Worm (Caenorhabditis elegans) whole organism, L2 larva: ENCODE data around the gene T13C5.3.

ENCODE experiments used
- F13H6.1 ChIP-seq: sonication (generic microtip); optimal IDR thresholded peaks from 2 replicates; lab custom pipeline; 2016; ENCODE audit warnings: missing genetic modification characterization, missing compliant biosample characterization
- R02D3.7 ChIP-seq: fragments of 150-350 bp; optimal IDR thresholded peaks from 2 replicates; lab custom pipeline; 2014; ENCODE audit warnings: missing biosample characterization, missing genetic modification characterization
- Y55F3AM.14 ChIP-seq: fragments of 200-800 bp; sonication (Bioruptor generic); optimal IDR thresholded peaks from 2 replicates; lab custom pipeline; 2018; ENCODE audit warnings: mild to moderate bottlenecking, missing genetic modification characterization, missing compliant biosample characterization
- ZK546.5 ChIP-seq: sonication (generic microtip); optimal IDR thresholded peaks from 2 replicates; lab custom pipeline; 2017; ENCODE audit warnings: missing biosample characterization, missing genetic modification characterization
- alr-1 ChIP-seq: fragments of 150-350 bp; optimal IDR thresholded peaks from 2 replicates; lab custom pipeline; 2014; ENCODE audit warnings: missing biosample characterization, missing genetic modification characterization
- aly-2 ChIP-seq: fragments of 150-350 bp; optimal IDR thresholded peaks from 2 replicates; lab custom pipeline; 2014; ENCODE audit warnings: missing biosample characterization, missing genetic modification characterization
- ama-1 ChIP-seq: fragments of 150-350 bp; optimal IDR thresholded peaks from 2 replicates; lab custom pipeline; 2018; ENCODE audit warnings: inconsistent platforms
- blmp-1 ChIP-seq: sonication (generic microtip); optimal IDR thresholded peaks from 2 replicates; lab custom pipeline; 2017; ENCODE audit warnings: missing genetic modification characterization, mild to moderate bottlenecking, missing compliant biosample characterization, antibody characterized with exemption, moderate library complexity; ENCODE audit not compliant: insufficient read depth
- ceh-16 ChIP-seq: fragments of 150-350 bp; optimal IDR thresholded peaks from 2 replicates; lab custom pipeline; 2014; ENCODE audit warnings: missing biosample characterization, missing genetic modification characterization
- crh-2 ChIP-seq: sonication (generic microtip); optimal IDR thresholded peaks from 2 replicates; lab custom pipeline; 2017; ENCODE audit warnings: missing biosample characterization, missing genetic modification characterization
- dmd-4 ChIP-seq: sonication (generic microtip); optimal IDR thresholded peaks from 2 replicates; lab custom pipeline; 2017; ENCODE audit warnings: missing biosample characterization, missing genetic modification characterization
- egl-27 ChIP-seq: sonication (generic microtip); optimal IDR thresholded peaks from 3 replicates; lab custom pipeline; 2017; ENCODE audit warnings: missing biosample characterization, missing genetic modification reagents, missing genetic modification characterization
- elt-1 ChIP-seq: fragments of 150-350 bp; optimal IDR thresholded peaks from 2 replicates; lab custom pipeline; 2014; ENCODE audit warnings: missing biosample characterization, missing genetic modification characterization
- fos-1 ChIP-seq: fragments of 150-350 bp; optimal IDR thresholded peaks from 2 replicates; lab custom pipeline; 2014; ENCODE audit warnings: missing biosample characterization, missing genetic modification characterization
- gmeb-1 ChIP-seq: fragments of 150-350 bp; optimal IDR thresholded peaks from 2 replicates; lab custom pipeline; 2014; ENCODE audit warnings: missing biosample characterization, missing genetic modification characterization
- lin-39 ChIP-seq: fragments of 150-350 bp; optimal IDR thresholded peaks from 2 replicates; lab custom pipeline; 2014; ENCODE audit warnings: missing biosample characterization, missing genetic modification reagents, missing genetic modification characterization
- mab-5 ChIP-seq: fragments of 150-350 bp; optimal IDR thresholded peaks from 2 replicates; lab custom pipeline; 2014; ENCODE audit warnings: missing biosample characterization, missing genetic modification characterization
- mdl-1 ChIP-seq, 2 experiments: fragments of 150-350 bp in 1 of 2; sonication (generic microtip) in 1 of 2; optimal IDR thresholded peaks; 2 replicates each; lab custom pipeline; 2017; ENCODE audit warnings: missing biosample characterization in 2 of 2, missing genetic modification characterization in 2 of 2
- nhr-10 ChIP-seq: sonication (generic microtip); optimal IDR thresholded peaks from 2 replicates; lab custom pipeline; 2017; ENCODE audit warnings: missing biosample characterization, missing genetic modification characterization
- nhr-12 ChIP-seq: fragments of 150-350 bp; optimal IDR thresholded peaks from 2 replicates; lab custom pipeline; 2014; ENCODE audit warnings: missing biosample characterization, missing genetic modification characterization
- nhr-129 ChIP-seq: fragments of 150-350 bp; optimal IDR thresholded peaks from 2 replicates; lab custom pipeline; 2014; ENCODE audit warnings: missing biosample characterization, missing genetic modification characterization
- nhr-21 ChIP-seq: fragments of 150-350 bp; optimal IDR thresholded peaks from 2 replicates; lab custom pipeline; 2014; ENCODE audit warnings: missing biosample characterization, missing genetic modification characterization
- nhr-23 ChIP-seq: fragments of 150-350 bp; optimal IDR thresholded peaks from 2 replicates; lab custom pipeline; 2014; ENCODE audit warnings: missing biosample characterization, missing genetic modification reagents, missing genetic modification characterization
- nhr-237 ChIP-seq: fragments of 150-350 bp; optimal IDR thresholded peaks from 2 replicates; lab custom pipeline; 2014; ENCODE audit warnings: missing biosample characterization, missing genetic modification characterization
- nhr-6 ChIP-seq: fragments of 150-350 bp; optimal IDR thresholded peaks from 2 replicates; lab custom pipeline; 2014; ENCODE audit warnings: missing biosample characterization, missing genetic modification characterization
- nhr-77 ChIP-seq: fragments of 150-350 bp; optimal IDR thresholded peaks from 2 replicates; lab custom pipeline; 2014; ENCODE audit warnings: missing biosample characterization, missing genetic modification characterization
- peb-1 ChIP-seq: fragments of 150-350 bp; optimal IDR thresholded peaks from 2 replicates; lab custom pipeline; 2014; ENCODE audit warnings: missing biosample characterization, missing genetic modification characterization
- skn-1 ChIP-seq: sonication (generic microtip); optimal IDR thresholded peaks from 2 replicates; lab custom pipeline; 2017; ENCODE audit warnings: missing biosample characterization, missing genetic modification characterization
- sma-9 ChIP-seq, 2 experiments: fragments of 150-350 bp in 1 of 2; sonication (generic microtip) in 1 of 2; optimal IDR thresholded peaks; 2 replicates each; lab custom pipeline; 2014 to 2016; ENCODE audit warnings: missing genetic modification characterization in 2 of 2, mild to moderate bottlenecking in 1 of 2, missing biosample characterization in 1 of 2, missing compliant biosample characterization in 1 of 2, missing genetic modification reagents in 1 of 2, moderate library complexity in 1 of 2
- snpc-4 ChIP-seq: fragments of 150-350 bp; optimal IDR thresholded peaks from 2 replicates; lab custom pipeline; 2014; ENCODE audit warnings: missing biosample characterization, missing genetic modification characterization
- unc-55 ChIP-seq: fragments of 150-350 bp; sonication (generic microtip); optimal IDR thresholded peaks from 3 replicates; lab custom pipeline; 2014; ENCODE audit warnings: missing biosample characterization, missing genetic modification reagents, missing genetic modification characterization
- unc-62 ChIP-seq: fragments of 150-350 bp; optimal IDR thresholded peaks from 2 replicates; lab custom pipeline; 2014; ENCODE audit warnings: missing biosample characterization, missing genetic modification reagents, missing genetic modification characterization
- zag-1 ChIP-seq: fragments of 150-350 bp; optimal IDR thresholded peaks from 2 replicates; lab custom pipeline; 2014; ENCODE audit warnings: missing biosample characterization, missing genetic modification characterization
- ztf-1 ChIP-seq: fragments of 200-800 bp; sonication (Bioruptor generic); conservative IDR thresholded peaks from 2 replicates; pipeline ENCODE4 v1.3.6; 2022; ENCODE audit warnings: missing genetic modification characterization, missing compliant biosample characterization
- ztf-11 ChIP-seq: sonication (generic microtip); optimal IDR thresholded peaks from 2 replicates; lab custom pipeline; 2017; ENCODE audit warnings: missing biosample characterization, missing genetic modification characterization

Gene T13C5.3

ce11 chrX:6159562-6159961, 18.8 kb upstream of the T13C5.3 start:
- TF ChIP-seq R02D3.7 (no peak), gmeb-1 (tag; lab: Kevin White, UChicago) (no peak), nhr-129 (tag; lab: Kevin White, UChicago) (no peak), nhr-21 (no peak)
- TF ChIP-seq, all 48 proteins: peak for 0

- TF ChIP-seq elt-1 (tag; lab: Kevin White, UChicago) = no peak
- no peak for TF ChIP-seq sma-9 (GFP tag; optimal IDR thresholded peaks at IDR 0.05; lab: Kevin White, UChicago)
- TF ChIP-seq sma-9 (tag; optimal IDR thresholded peaks at IDR 0.05; lab: Kevin White, UChicago) = no peak
- TF ChIP-seq alr-1 (tag; lab: Kevin White, UChicago) = no peak
- no peak for TF ChIP-seq lin-39
- TF ChIP-seq skn-1 (tag; lab: Kevin White, UChicago) = no peak
- TF ChIP-seq crh-2 (tag; lab: Kevin White, UChicago) = no peak
- no peak for TF ChIP-seq ceh-16
- no peak for TF ChIP-seq nhr-237 (tag; lab: Kevin White, UChicago)
- no peak for TF ChIP-seq peb-1
- no peak for TF ChIP-seq zag-1
- no peak for TF ChIP-seq snpc-4
- TF ChIP-seq mab-5 (tag; lab: Kevin White, UChicago) = no peak
- TF ChIP-seq F13H6.1 (tag; lab: Kevin White, UChicago) = no peak
- TF ChIP-seq ztf-1 (GFP tag; lab: Robert Waterston, UW) = no peak
- TF ChIP-seq fos-1 (tag; lab: Kevin White, UChicago) = no peak
- TF ChIP-seq ZK546.5 = no peak
- TF ChIP-seq nhr-23 (tag; lab: Kevin White, UChicago) = no peak
- TF ChIP-seq nhr-12 (tag; lab: Kevin White, UChicago) = no peak
- no peak for TF ChIP-seq nhr-6 (tag; lab: Kevin White, UChicago)
Measured at ce11 chrX:6160427-6160826, 17.9 kb upstream of the T13C5.3 start, which contains the start of gene odd-2. odd-2 (minus strand) TSS chrX:6160527.

ce11 chrX:6162037-6162436, 16.3 kb upstream of the T13C5.3 start:
- no peak for TF ChIP-seq unc-62
- no peak for TF ChIP-seq blmp-1 (tag; lab: Kevin White, UChicago)
- TF ChIP-seq skn-1 (tag; lab: Kevin White, UChicago) = no peak
- no peak for TF ChIP-seq zag-1
- TF ChIP-seq unc-55 (GFP tag; lab: Kevin White, UChicago) = no peak
- no peak for TF ChIP-seq ama-1 (lab: Kevin White, UChicago)
- no peak for TF ChIP-seq ztf-11 (tag; lab: Kevin White, UChicago)
- no peak for TF ChIP-seq aly-2 (tag; lab: Kevin White, UChicago)
- TF ChIP-seq egl-27 = no peak
- no peak for TF ChIP-seq mdl-1 (tag; optimal IDR thresholded peaks at IDR 0.05; lab: Kevin White, UChicago)

ce11 chrX:6167376-6167775, 10.9 kb upstream of the T13C5.3 start:
- no peak for TF ChIP-seq Y55F3AM.14 (GFP tag; lab: Kevin White, UChicago)
- no peak for TF ChIP-seq nhr-23 (tag; lab: Kevin White, UChicago)
- TF ChIP-seq ZK546.5 = no peak
- no peak for TF ChIP-seq blmp-1 (tag; lab: Kevin White, UChicago)
- no peak for TF ChIP-seq peb-1
- no peak for TF ChIP-seq nhr-21
- no peak for TF ChIP-seq egl-27
- TF ChIP-seq dmd-4 (tag; lab: Kevin White, UChicago) = no peak

- TF ChIP-seq egl-27 (no peak), mdl-1 (tag; optimal IDR thresholded peaks at IDR 0.05; lab: Kevin White, UChicago) (no peak), nhr-10 (no peak), nhr-77 (tag; lab: Kevin White, UChicago) (no peak), fos-1 (tag; lab: Kevin White, UChicago) (peak; percentile 65), snpc-4 (no peak)
- TF ChIP-seq, all 48 proteins: peak for 1
Measured at ce11 chrX:6169252-6169651, 9.1 kb upstream of the T13C5.3 start, which contains the start of gene T25B2.2. T25B2.2 (plus strand) TSS chrX:6169643.
